Worm (Caenorhabditis elegans): Measurements from ENCODE around the gene Y79H2A.2.

ce11 chrIII:12063934-12064333 lies 33.4 kb upstream of the Y79H2A.2 start:
- TF ChIP-seq gei-17 (GFP tag; optimal IDR thresholded peaks at IDR 0.05) = no peak
- no peak for TF ChIP-seq ama-1 (optimal IDR thresholded peaks at IDR 0.05)
- TF ChIP-seq ama-1 (GFP tag; optimal IDR thresholded peaks at IDR 0.05) = no peak
- TF ChIP-seq unc-62 (GFP tag; optimal IDR thresholded peaks at IDR 0.05) = no peak
- no peak for TF ChIP-seq lin-35 (GFP tag; optimal IDR thresholded peaks at IDR 0.05)
- no peak for TF ChIP-seq sptf-2 (GFP tag; optimal IDR thresholded peaks at IDR 0.05)
- no peak for TF ChIP-seq Y53F4B.3 (GFP tag; IDR thresholded peaks at IDR 0.05)
- no peak for TF ChIP-seq sea-2 (GFP tag; IDR thresholded peaks at IDR 0.05)
- no peak for TF ChIP-seq ccch-3 (GFP tag; optimal IDR thresholded peaks at IDR 0.05)
- TF ChIP-seq bed-1 (GFP tag; IDR thresholded peaks at IDR 0.05) = no peak
